Worm (Caenorhabditis elegans): ENCODE data around the gene M03F8.6.

DNA sequence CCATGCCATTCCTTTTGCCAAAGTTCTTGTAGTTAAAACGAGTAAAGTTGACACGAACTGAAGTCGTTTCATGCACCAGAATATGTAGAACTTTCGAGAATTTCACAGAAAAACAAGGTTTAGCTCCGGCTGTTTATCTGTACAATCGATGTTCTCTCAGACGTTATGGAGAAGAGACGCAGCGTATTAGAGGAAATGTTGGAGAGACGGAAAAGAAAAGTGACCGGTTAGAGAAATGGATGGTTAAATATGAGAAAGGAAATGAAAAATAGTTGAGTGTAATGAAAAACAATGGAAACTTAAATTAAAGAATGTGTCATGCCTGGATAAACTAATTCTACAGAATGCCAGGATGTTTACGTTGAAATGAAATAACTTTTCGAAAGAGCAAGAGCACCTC is 9.0 kb upstream of the M03F8.6 start, which contains the start of gene pcm-1:
- TF ChIP-seq ama-1 (optimal IDR thresholded peaks at IDR 0.05) = no peak
- no peak for TF ChIP-seq F13C5.2 (tag; optimal IDR thresholded peaks at IDR 0.05)
- TF ChIP-seq hmg-4 (GFP tag; optimal IDR thresholded peaks at IDR 0.05) = no peak
- no peak for TF ChIP-seq B0310.2 (tag; optimal IDR thresholded peaks at IDR 0.05)
- no peak for TF ChIP-seq flt-1 (GFP tag; IDR thresholded peaks at IDR 0.05)
- TF ChIP-seq ets-7 (tag; optimal IDR thresholded peaks at IDR 0.05) = no peak
- no peak for TF ChIP-seq aly-1 (tag; optimal IDR thresholded peaks at IDR 0.05)
- TF ChIP-seq ceh-13 (GFP tag; optimal IDR thresholded peaks at IDR 0.05) = no peak
- TF ChIP-seq tbx-11 (GFP tag; IDR thresholded peaks at IDR 0.05) = no peak
- no peak for TF ChIP-seq hmbx-1 (tag; optimal IDR thresholded peaks at IDR 0.05)
- no peak for TF ChIP-seq sea-1 (GFP tag; conservative IDR thresholded peaks at IDR 0.05)
